Worm (Caenorhabditis elegans) whole organism, mixed stage, embryonic: ENCODE data around the gene gpa-5.

Experiments used
- ces-1 ChIP-seq: fragments of 150-350 bp; optimal IDR thresholded peaks from 2 replicates; lab custom pipeline; 2014; ENCODE audit warnings: missing biosample characterization, missing genetic modification reagents, missing genetic modification characterization
- cnd-1 ChIP-seq: fragments of 200-800 bp; sonication (Bioruptor generic); optimal IDR thresholded peaks from 2 replicates; lab custom pipeline; 2018; ENCODE audit warnings: mild to moderate bottlenecking, missing genetic modification characterization, missing compliant biosample characterization
- hlh-1 ChIP-seq: fragments of 150-350 bp; optimal IDR thresholded peaks from 2 replicates; lab custom pipeline; 2014; ENCODE audit warnings: missing biosample characterization, missing genetic modification reagents, missing genetic modification characterization
- lin-13 ChIP-seq: fragments of 150-350 bp; optimal IDR thresholded peaks from 2 replicates; lab custom pipeline; 2014; ENCODE audit warnings: missing biosample characterization, missing genetic modification characterization
- lsy-2 ChIP-seq: fragments of 150-350 bp; optimal IDR thresholded peaks from 2 replicates; lab custom pipeline; 2014; ENCODE audit warnings: missing biosample characterization, missing genetic modification characterization
- nhr-76 ChIP-seq: sonication (generic microtip); optimal IDR thresholded peaks from 2 replicates; lab custom pipeline; 2017; ENCODE audit warnings: missing biosample characterization, missing genetic modification characterization
- sptf-1 ChIP-seq: sonication (generic microtip); optimal IDR thresholded peaks from 2 replicates; lab custom pipeline; 2017; ENCODE audit warnings: mild to moderate bottlenecking, missing genetic modification characterization, moderate library complexity, missing compliant biosample characterization
- unc-62 ChIP-seq: fragments of 150-350 bp; optimal IDR thresholded peaks from 2 replicates; lab custom pipeline; 2014; ENCODE audit warnings: missing biosample characterization, missing genetic modification reagents, missing genetic modification characterization

- no peak for TF ChIP-seq lin-13 (tag; lab: Kevin White, UChicago)
- no peak for TF ChIP-seq lsy-2 (tag; lab: Kevin White, UChicago)
- TF ChIP-seq unc-62 (GFP tag; lab: Kevin White, UChicago), result no peak
- TF ChIP-seq cnd-1 (tag; lab: Kevin White, UChicago), result no peak
- TF ChIP-seq sptf-1 (tag; lab: Kevin White, UChicago), result no peak
- TF ChIP-seq nhr-76 (tag; lab: Kevin White, UChicago), result no peak
- no peak for TF ChIP-seq ces-1 (GFP tag; lab: Kevin White, UChicago)
- no peak for TF ChIP-seq hlh-1
Observed at ce11 chrX:2105310-2105709, 15.6 kb downstream of the gpa-5 start, which contains the start of gene F53B1.3.
